Fruit fly (Drosophila melanogaster) whole organism, embryonic: ENCODE results near the gene Spx.

Experiments used
- Antp ChIP-seq: fragments of 200-800 bp; sonication (Bioruptor generic); optimal IDR thresholded peaks from 3 replicates; lab custom pipeline; 2016; ENCODE audit warnings: missing biosample characterization, missing genetic modification characterization
- CG10959 ChIP-seq: fragments of 200-800 bp; sonication (Bioruptor generic); IDR thresholded peaks from 2 replicates; pipeline ENCODE4 v1.3.6; 2022; ENCODE audit warnings: missing biosample characterization, missing genetic modification characterization
- CG11696 ChIP-seq: fragments of 200-800 bp; sonication (Bioruptor generic); IDR thresholded peaks from 2 replicates; pipeline ENCODE4 v1.3.6; 2022; ENCODE audit warnings: missing biosample characterization, missing genetic modification characterization
- CG15073 ChIP-seq: fragments of 200-800 bp; sonication (Bioruptor generic); optimal IDR thresholded peaks from 2 replicates; lab custom pipeline; 2016; ENCODE audit warnings: missing biosample characterization, missing genetic modification characterization
- CG15696 ChIP-seq: fragments of 200-800 bp; sonication (Bioruptor generic); optimal IDR thresholded peaks from 2 replicates; lab custom pipeline; 2019; ENCODE audit warnings: missing biosample characterization, mild to moderate bottlenecking, missing genetic modification characterization, moderate library complexity
- CG16863 ChIP-seq: fragments of 200-800 bp; sonication (Bioruptor generic); optimal IDR thresholded peaks from 3 replicates; lab custom pipeline; 2016; ENCODE audit warnings: missing biosample characterization, missing genetic modification characterization
- CG17186 ChIP-seq: fragments of 200-800 bp; sonication (Bioruptor generic); optimal IDR thresholded peaks from 3 replicates; lab custom pipeline; 2017; ENCODE audit warnings: missing biosample characterization, missing genetic modification reagents, missing genetic modification characterization
- CG1792 ChIP-seq: fragments of 200-800 bp; sonication (Bioruptor generic); optimal IDR thresholded peaks from 2 replicates; lab custom pipeline; 2016; ENCODE audit warnings: missing biosample characterization, missing genetic modification characterization
- CG18476 ChIP-seq: fragments of 200-800 bp; sonication (Bioruptor generic); optimal IDR thresholded peaks from 2 replicates; lab custom pipeline; 2016; ENCODE audit warnings: missing biosample characterization, mild to moderate bottlenecking, missing genetic modification characterization
- CG30403 ChIP-seq: fragments of 200-800 bp; sonication (Bioruptor generic); optimal IDR thresholded peaks from 3 replicates; lab custom pipeline; 2016; ENCODE audit warnings: missing biosample characterization, missing genetic modification characterization
- CG3065 ChIP-seq: fragments of 200-800 bp; sonication (Bioruptor generic); optimal IDR thresholded peaks from 2 replicates; lab custom pipeline; 2016; ENCODE audit warnings: missing biosample characterization, missing genetic modification characterization
- CG33557 ChIP-seq: fragments of 200-800 bp; sonication (Bioruptor generic); optimal IDR thresholded peaks from 2 replicates; lab custom pipeline; 2019; ENCODE audit warnings: missing biosample characterization, mild to moderate bottlenecking, missing genetic modification characterization, moderate library complexity
- CG3838 ChIP-seq: fragments of 200-800 bp; sonication (Bioruptor generic); optimal IDR thresholded peaks from 3 replicates; lab custom pipeline; 2016; ENCODE audit warnings: missing biosample characterization, missing genetic modification characterization
- CG6683 ChIP-seq: fragments of 200-800 bp; sonication (Bioruptor generic); optimal IDR thresholded peaks from 2 replicates; lab custom pipeline; 2017; ENCODE audit warnings: missing biosample characterization, mild to moderate bottlenecking, missing genetic modification characterization, missing genetic modification reagents
- CG9437 ChIP-seq: fragments of 200-800 bp; sonication (Bioruptor generic); optimal IDR thresholded peaks from 2 replicates; lab custom pipeline; 2018; ENCODE audit warnings: missing biosample characterization, mild to moderate bottlenecking, missing genetic modification characterization
- CG9932 ChIP-seq: fragments of 200-800 bp; sonication (Bioruptor generic); IDR thresholded peaks from 2 replicates; pipeline ENCODE4 v1.3.6; 2022; ENCODE audit warnings: missing biosample characterization, missing genetic modification characterization
- Camta ChIP-seq: fragments of 200-800 bp; sonication (Bioruptor generic); optimal IDR thresholded peaks from 2 replicates; lab custom pipeline; 2016; ENCODE audit warnings: missing biosample characterization, missing genetic modification characterization
- Dad ChIP-seq: fragments of 200-800 bp; sonication (Bioruptor generic); optimal IDR thresholded peaks from 3 replicates; lab custom pipeline; 2016; ENCODE audit warnings: missing biosample characterization, missing genetic modification characterization
- Eip74EF ChIP-seq, 2 experiments: fragments of 200-800 bp in 1 of 2; fragments of >200 bp in 1 of 2; sonication (Bioruptor generic) in 1 of 2; optimal IDR thresholded peaks; 2 replicates each; lab custom pipeline; 2017 to 2019; ENCODE audit warnings: missing biosample characterization in 2 of 2, missing genetic modification characterization in 2 of 2, mild to moderate bottlenecking in 1 of 2, moderate library complexity in 1 of 2
- Fer3 ChIP-seq: fragments of 200-800 bp; sonication (Bioruptor generic); optimal IDR thresholded peaks from 2 replicates; lab custom pipeline; 2018; ENCODE audit warnings: missing biosample characterization, mild to moderate bottlenecking, missing genetic modification characterization, moderate library complexity
- Lpt ChIP-seq: fragments of >200 bp; optimal IDR thresholded peaks from 2 replicates; lab custom pipeline; 2018; ENCODE audit warnings: missing biosample characterization, missing genetic modification characterization
- Neu2 ChIP-seq: fragments of 200-800 bp; sonication (Bioruptor generic); optimal IDR thresholded peaks from 3 replicates; lab custom pipeline; 2016; ENCODE audit warnings: missing biosample characterization, missing genetic modification characterization, borderline replicate concordance
- NfI ChIP-seq: fragments of 200-800 bp; sonication (Bioruptor generic); optimal IDR thresholded peaks from 3 replicates; lab custom pipeline; 2018; ENCODE audit warnings: missing biosample characterization, mild to moderate bottlenecking, missing genetic modification characterization, moderate library complexity
- Ravus ChIP-seq: fragments of 200-800 bp; sonication (Bioruptor generic); IDR thresholded peaks from 2 replicates; pipeline ENCODE4 v1.3.6; 2022; ENCODE audit warnings: missing biosample characterization, missing genetic modification characterization
- Side ChIP-seq: fragments of 200-800 bp; sonication (Bioruptor generic); optimal IDR thresholded peaks from 2 replicates; lab custom pipeline; 2016; ENCODE audit warnings: missing biosample characterization, missing genetic modification characterization
- Sox102F ChIP-seq: fragments of 200-800 bp; sonication (Bioruptor generic); optimal IDR thresholded peaks from 2 replicates; lab custom pipeline; 2018; ENCODE audit warnings: missing biosample characterization, mild to moderate bottlenecking, missing genetic modification characterization, moderate library complexity
- YL-1 ChIP-seq: fragments of 200-800 bp; sonication (Bioruptor generic); optimal IDR thresholded peaks from 3 replicates; lab custom pipeline; 2017; ENCODE audit warnings: missing biosample characterization, mild to moderate bottlenecking, missing genetic modification characterization
- ase ChIP-seq: fragments of 200-800 bp; sonication (Bioruptor generic); IDR thresholded peaks from 3 replicates; pipeline ENCODE4 v1.3.6; 2022; ENCODE audit warnings: missing biosample characterization, missing genetic modification characterization
- ash1 ChIP-seq: fragments of 200-800 bp; sonication (Bioruptor generic); optimal IDR thresholded peaks from 2 replicates; lab custom pipeline; 2018; ENCODE audit warnings: missing biosample characterization, mild to moderate bottlenecking, missing genetic modification characterization
- cwo ChIP-seq: fragments of 200-800 bp; sonication (Bioruptor generic); optimal IDR thresholded peaks from 3 replicates; lab custom pipeline; 2017; ENCODE audit warnings: missing biosample characterization, missing genetic modification characterization, mild to moderate bottlenecking, moderate library complexity, missing genetic modification reagents
- dmrt99B ChIP-seq: fragments of 200-800 bp; sonication (Bioruptor generic); optimal IDR thresholded peaks from 2 replicates; lab custom pipeline; 2018; ENCODE audit warnings: missing biosample characterization, mild to moderate bottlenecking, missing genetic modification characterization, moderate library complexity
- esg ChIP-seq: fragments of 200-800 bp; sonication (Bioruptor generic); conservative IDR thresholded peaks from 2 replicates; pipeline ENCODE4 v1.3.6; 2022; ENCODE audit warnings: missing biosample characterization, missing genetic modification characterization
- gfzf ChIP-seq: fragments of 200-800 bp; sonication (Bioruptor generic); optimal IDR thresholded peaks from 2 replicates; lab custom pipeline; 2016; ENCODE audit warnings: missing biosample characterization, mild to moderate bottlenecking, missing genetic modification characterization, moderate library complexity
- grn ChIP-seq: fragments of 200-800 bp; sonication (Bioruptor generic); optimal IDR thresholded peaks from 3 replicates; lab custom pipeline; 2017; ENCODE audit warnings: missing biosample characterization, missing genetic modification characterization
- inv ChIP-seq: fragments of 200-800 bp; sonication (Bioruptor generic); IDR thresholded peaks from 2 replicates; pipeline ENCODE4 v1.3.6; 2022; ENCODE audit warnings: missing biosample characterization, missing genetic modification characterization; ENCODE audit not compliant: partially characterized antibody
- mam ChIP-seq: fragments of 200-800 bp; sonication (Bioruptor generic); optimal IDR thresholded peaks from 3 replicates; lab custom pipeline; 2016; ENCODE audit warnings: missing biosample characterization, missing genetic modification characterization
- org-1 ChIP-seq: fragments of 200-800 bp; sonication (Bioruptor generic); optimal IDR thresholded peaks from 2 replicates; lab custom pipeline; 2017; ENCODE audit warnings: missing biosample characterization, missing genetic modification characterization
- pita ChIP-seq: fragments of 200-800 bp; sonication (Bioruptor generic); optimal IDR thresholded peaks from 2 replicates; lab custom pipeline; 2017; ENCODE audit warnings: missing biosample characterization, mild to moderate bottlenecking, missing genetic modification characterization
- pzg ChIP-seq: fragments of 200-800 bp; sonication (Bioruptor generic); optimal IDR thresholded peaks from 3 replicates; lab custom pipeline; 2018; ENCODE audit warnings: missing biosample characterization, mild to moderate bottlenecking, missing genetic modification characterization, moderate library complexity
- repo ChIP-seq: fragments of 200-800 bp; sonication (Bioruptor generic); optimal IDR thresholded peaks from 2 replicates; lab custom pipeline; 2016; ENCODE audit warnings: missing biosample characterization, missing genetic modification characterization
- ro ChIP-seq: fragments of 200-800 bp; sonication (Bioruptor generic); IDR thresholded peaks from 2 replicates; pipeline ENCODE4 v1.3.6; 2022; ENCODE audit warnings: missing biosample characterization, missing genetic modification characterization
- row ChIP-seq: fragments of 200-800 bp; sonication (Bioruptor generic); IDR thresholded peaks from 3 replicates; pipeline ENCODE4 v1.3.6; 2022; ENCODE audit warnings: missing biosample characterization, missing genetic modification characterization
- schlank ChIP-seq: fragments of 200-800 bp; sonication (Bioruptor generic); optimal IDR thresholded peaks from 2 replicates; lab custom pipeline; 2018; ENCODE audit warnings: missing biosample characterization, mild to moderate bottlenecking, missing genetic modification characterization
- ssp ChIP-seq: fragments of 200-800 bp; sonication (Bioruptor generic); IDR thresholded peaks from 2 replicates; pipeline ENCODE4 v1.3.6; 2022; ENCODE audit warnings: missing biosample characterization, missing genetic modification characterization
- stc ChIP-seq: fragments of 200-800 bp; sonication (Bioruptor generic); IDR thresholded peaks from 2 replicates; pipeline ENCODE4 v1.3.6; 2022; ENCODE audit warnings: missing biosample characterization, missing genetic modification characterization
- ttk ChIP-seq: fragments of 200-800 bp; sonication (Bioruptor generic); IDR thresholded peaks from 2 replicates; pipeline ENCODE4 v2.1.2; 2022; ENCODE audit warnings: missing biosample characterization, missing genetic modification characterization
- tup ChIP-seq: fragments of 200-800 bp; sonication (Bioruptor generic); optimal IDR thresholded peaks from 2 replicates; lab custom pipeline; 2016; ENCODE audit warnings: missing biosample characterization, mild to moderate bottlenecking, missing genetic modification characterization, moderate library complexity
- wor ChIP-seq: fragments of 200-800 bp; sonication (Bioruptor generic); IDR thresholded peaks from 2 replicates; pipeline ENCODE4 v1.3.6; 2022; ENCODE audit warnings: missing biosample characterization, missing genetic modification characterization
- zen ChIP-seq: fragments of 200-800 bp; sonication (Bioruptor generic); optimal IDR thresholded peaks from 3 replicates; lab custom pipeline; 2018; ENCODE audit warnings: missing biosample characterization, mild to moderate bottlenecking, missing genetic modification characterization, moderate library complexity
- zf30C ChIP-seq: fragments of 200-800 bp; sonication (Bioruptor generic); optimal IDR thresholded peaks from 3 replicates; lab custom pipeline; 2018; ENCODE audit warnings: missing biosample characterization, mild to moderate bottlenecking, missing genetic modification characterization

Gene Spx

DNA sequence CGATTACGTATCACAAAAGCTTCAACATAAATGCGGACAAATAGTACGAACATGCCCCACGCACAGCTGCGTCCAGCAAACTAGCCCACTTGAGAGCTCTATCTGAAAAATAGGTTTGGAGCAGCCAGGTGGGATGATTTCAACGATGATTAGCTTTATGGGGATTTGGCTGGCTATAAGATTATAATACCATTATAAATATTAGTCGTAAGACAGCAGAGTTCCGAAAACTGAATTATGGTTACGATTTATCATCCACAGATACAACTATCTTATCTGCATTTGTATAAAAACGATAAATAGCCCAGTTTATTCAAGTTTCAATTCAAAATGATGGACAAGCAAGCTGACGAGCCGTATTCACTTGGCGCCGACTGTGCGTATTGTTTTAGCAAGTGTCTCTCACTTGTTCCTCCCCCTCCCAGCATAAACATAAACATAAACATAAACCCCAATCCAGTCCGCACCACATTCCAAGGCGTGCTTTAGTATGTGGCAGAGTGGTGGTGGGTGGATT lies 8.1 kb downstream of the Spx start (continued):
- TF ChIP-seq stc (GFP tag; lab: Robert Waterston, UW): peak; percentile 64
- TF ChIP-seq zen (tag; lab: Kevin White, UChicago): peak; percentile 34
- peak; percentile 48; the same call in 1 of the 2 replicates for TF ChIP-seq CG9932 (GFP tag; lab: Robert Waterston, UW)
- peak; percentile 35 for TF ChIP-seq CG16863 (GFP tag; lab: Kevin White, UChicago)
- peak; percentile 89 for TF ChIP-seq dmrt99B
- peak; percentile 32 for TF ChIP-seq CG1792 (GFP tag; lab: Kevin White, UChicago)
- no peak for TF ChIP-seq CG15073
- peak; percentile 44 for TF ChIP-seq Camta (GFP tag; lab: Kevin White, UChicago)
- no peak for TF ChIP-seq Neu2 (GFP tag; lab: Kevin White, UChicago)
- TF ChIP-seq Fer3 (tag; lab: Kevin White, UChicago): peak; percentile 77
- no peak for TF ChIP-seq inv (GFP tag; lab: Robert Waterston, UW)
- TF ChIP-seq ash1: no peak
- peak; percentile 79 for TF ChIP-seq CG18476 (GFP tag; lab: Kevin White, UChicago)
- TF ChIP-seq row (GFP tag; lab: Robert Waterston, UW): peak; percentile 76
- TF ChIP-seq pzg: no peak
- peak; percentile 60 for TF ChIP-seq mam (GFP tag; lab: Kevin White, UChicago)
- peak; percentile 80 for TF ChIP-seq cwo
- peak; percentile 33 for TF ChIP-seq CG3838 (GFP tag; lab: Kevin White, UChicago)
- peak; percentile 77 for TF ChIP-seq CG30403 (GFP tag; lab: Kevin White, UChicago)
- no peak for TF ChIP-seq CG33557 (GFP tag; lab: Kevin White, UChicago)
- no peak for TF ChIP-seq wor
- TF ChIP-seq schlank (tag; lab: Kevin White, UChicago): peak; percentile 72
- no peak for TF ChIP-seq CG10959 (GFP tag; lab: Robert Waterston, UW)
- peak; percentile 17 for TF ChIP-seq CG17186 (GFP tag; lab: Kevin White, UChicago)
- peak; percentile 43; the same call in 1 of the 2 replicates for TF ChIP-seq ttk (GFP tag; lab: Robert Waterston, UW)
- peak; percentile 71 for TF ChIP-seq esg (GFP tag; lab: Robert Waterston, UW)
- TF ChIP-seq ssp (GFP tag; lab: Robert Waterston, UW): peak; percentile 37; the same call in 1 of the 2 replicates
- TF ChIP-seq repo: no peak
- TF ChIP-seq CG15696 (tag; lab: Kevin White, UChicago): peak; percentile 17
- TF ChIP-seq grn (GFP tag; lab: Kevin White, UChicago): peak; percentile 49
- no peak for TF ChIP-seq gfzf (GFP tag; lab: Kevin White, UChicago)
- TF ChIP-seq CG6683 (GFP tag; lab: Kevin White, UChicago): peak; percentile 79
- no peak for TF ChIP-seq pita (GFP tag; lab: Kevin White, UChicago)
- no peak for TF ChIP-seq Ravus (GFP tag; lab: Robert Waterston, UW)
- TF ChIP-seq org-1 (GFP tag; lab: Kevin White, UChicago): peak; percentile 79
- TF ChIP-seq CG3065 (GFP tag; lab: Kevin White, UChicago): no peak
- TF ChIP-seq Antp (GFP tag; lab: Kevin White, UChicago): peak; percentile 45
- TF ChIP-seq tup (GFP tag; lab: Kevin White, UChicago): peak; percentile 20
- TF ChIP-seq Eip74EF (GFP tag; optimal IDR thresholded peaks at IDR 0.05; lab: Kevin White, UChicago): peak in 1 of 2 experiments; percentile 82
- TF ChIP-seq ro (GFP tag; lab: Robert Waterston, UW): no peak
- TF ChIP-seq zf30C: no peak
- peak; percentile 43 for TF ChIP-seq YL-1 (GFP tag; lab: Kevin White, UChicago)
- no peak for TF ChIP-seq Lpt (GFP tag; lab: Kevin White, UChicago)
- TF ChIP-seq ase (GFP tag; lab: Robert Waterston, UW): peak; percentile 45; the same call in 1 of the 3 replicates
- no peak for TF ChIP-seq Dad (GFP tag; lab: Kevin White, UChicago)
- peak; percentile 41 for TF ChIP-seq Side (GFP tag; lab: Kevin White, UChicago)
- peak; percentile 86 for TF ChIP-seq CG11696 (GFP tag; lab: Robert Waterston, UW)
- TF ChIP-seq CG9437 (GFP tag; lab: Kevin White, UChicago): peak; percentile 80
- TF ChIP-seq Sox102F (GFP tag; lab: Kevin White, UChicago): peak; percentile 76
- TF ChIP-seq NfI (GFP tag; lab: Kevin White, UChicago): peak; percentile 68
